Fruit fly (Drosophila melanogaster) whole organism, adult: ENCODE results near the gene Dop1R1.

ENCODE experiments used
- CG12768 ChIP-seq: fragments of 200-800 bp; sonication (Bioruptor generic); optimal IDR thresholded peaks from 2 replicates; lab custom pipeline; 2017; ENCODE audit warnings: missing biosample characterization, missing genetic modification characterization, mild to moderate bottlenecking, moderate library complexity, missing genetic modification reagents
- CG14711 ChIP-seq: fragments of 200-800 bp; sonication (Bioruptor generic); optimal IDR thresholded peaks from 2 replicates; lab custom pipeline; 2018; ENCODE audit warnings: missing biosample characterization, mild to moderate bottlenecking, missing genetic modification characterization, moderate library complexity
- CG5204 ChIP-seq: fragments of 200-800 bp; sonication (Bioruptor generic); optimal IDR thresholded peaks from 2 replicates; lab custom pipeline; 2016; ENCODE audit warnings: missing biosample characterization, missing genetic modification characterization
- CG7045 ChIP-seq: fragments of 200-800 bp; sonication (Bioruptor generic); optimal IDR thresholded peaks from 2 replicates; lab custom pipeline; 2017; ENCODE audit warnings: missing biosample characterization, mild to moderate bottlenecking, missing genetic modification characterization
- CG7101 ChIP-seq: fragments of 200-800 bp; sonication (Bioruptor generic); optimal IDR thresholded peaks from 2 replicates; lab custom pipeline; 2018; ENCODE audit warnings: missing biosample characterization, mild to moderate bottlenecking, missing genetic modification characterization, moderate library complexity
- Crg-1 ChIP-seq: fragments of 200-800 bp; sonication (Bioruptor generic); optimal IDR thresholded peaks from 2 replicates; lab custom pipeline; 2016; ENCODE audit warnings: missing biosample characterization, missing genetic modification characterization
- cic ChIP-seq: fragments of 200-800 bp; sonication (Bioruptor generic); optimal IDR thresholded peaks from 2 replicates; lab custom pipeline; 2017; ENCODE audit warnings: missing biosample characterization, mild to moderate bottlenecking, missing genetic modification characterization, moderate library complexity
- cnc ChIP-seq, 2 experiments: fragments of >200 bp; optimal IDR thresholded peaks; 2 replicates each; lab custom pipeline; 2017
- kay ChIP-seq: fragments of 200-800 bp; sonication (Bioruptor generic); peaks from one replicate; lab custom pipeline; 2016; ENCODE audit warnings: missing biosample characterization, missing genetic modification characterization, borderline replicate concordance
- pad ChIP-seq: fragments of 200-800 bp; sonication (Bioruptor generic); optimal IDR thresholded peaks from 3 replicates; lab custom pipeline; 2017; ENCODE audit warnings: missing biosample characterization, missing genetic modification characterization, mild to moderate bottlenecking, moderate library complexity, missing genetic modification reagents
- toe ChIP-seq: fragments of 200-800 bp; sonication (Bioruptor generic); optimal IDR thresholded peaks from 2 replicates; lab custom pipeline; 2016; ENCODE audit warnings: missing biosample characterization, missing genetic modification characterization

Dop1R1 gene

dm6 chr3R:14116088-14116487 lies 98.5 kb downstream of the Dop1R1 start:
- no peak for TF ChIP-seq cnc (optimal IDR thresholded peaks at IDR 0.05; lab: Kevin White, UChicago)
- no peak for TF ChIP-seq CG14711 (tag; lab: Kevin White, UChicago)
- no peak for TF ChIP-seq CG7045 (GFP tag; lab: Kevin White, UChicago)
- no peak for TF ChIP-seq CG5204 (GFP tag; lab: Kevin White, UChicago)
- TF ChIP-seq pad (GFP tag; lab: Kevin White, UChicago) = no peak
- TF ChIP-seq CG12768 (GFP tag; lab: Kevin White, UChicago) = no peak
- no peak for TF ChIP-seq cic (GFP tag; lab: Kevin White, UChicago)
- TF ChIP-seq CG7101 (tag; lab: Kevin White, UChicago) = no peak
- no peak for TF ChIP-seq Crg-1
- TF ChIP-seq toe = no peak
- TF ChIP-seq kay (GFP tag; lab: Kevin White, UChicago) = no peak
